Fruit fly (Drosophila melanogaster): ENCODE results near the gene Polr2J.

Polr2J gene

dm6 chr2L:17368503-17368902, 41.7 kb downstream of the Polr2J start (continued):
- TF ChIP-seq ab (GFP tag; optimal IDR thresholded peaks at IDR 0.05) (no peak), Mrtf (GFP tag; IDR thresholded peaks at IDR 0.05) (no peak), Bgb (GFP tag; IDR thresholded peaks at IDR 0.05; ENCODE audit: partially characterized antibody) (peak; percentile 60), CG34422 (GFP tag; IDR thresholded peaks at IDR 0.05) (no peak), HLH4C (GFP tag; IDR thresholded peaks at IDR 0.05; ENCODE audit: partially characterized antibody) (0 out of 3 replicates have a peak, but pooled peaks have one; percentile 23), NC2β (GFP tag; optimal IDR thresholded peaks at IDR 0.05) (no peak), prd (optimal IDR thresholded peaks at IDR 0.05) (no peak), prd (GFP tag; IDR thresholded peaks at IDR 0.05) (no peak), CG30020 (tag; optimal IDR thresholded peaks at IDR 0.05) (no peak), Sry-β (GFP tag; optimal IDR thresholded peaks at IDR 0.05) (no peak), CG18262 (tag; optimal IDR thresholded peaks at IDR 0.05) (no peak), CG12219 (GFP tag; optimal IDR thresholded peaks at IDR 0.05) (no peak), cad (GFP tag; optimal IDR thresholded peaks at IDR 0.05) (peak; percentile 78), sisA (GFP tag; IDR thresholded peaks at IDR 0.05) (no peak), CG13123 (GFP tag; optimal IDR thresholded peaks at IDR 0.05) (no peak), pzg (GFP tag; optimal IDR thresholded peaks at IDR 0.05) (peak; percentile 18), CG10959 (GFP tag; IDR thresholded peaks at IDR 0.05) (no peak), slp2 (GFP tag; optimal IDR thresholded peaks at IDR 0.05) (no peak), kay (GFP tag; optimal IDR thresholded peaks at IDR 0.05) (no peak), jing (GFP tag; optimal IDR thresholded peaks at IDR 0.05) (no peak), wdn (GFP tag; IDR thresholded peaks at IDR 0.05) (no peak), CG11560 (tag; IDR thresholded peaks at IDR 0.05) (no peak), CG12659 (GFP tag; optimal IDR thresholded peaks at IDR 0.05) (peak; percentile 1), Fer1 (GFP tag; optimal IDR thresholded peaks at IDR 0.05) (no peak), NFAT (GFP tag; IDR thresholded peaks at IDR 0.05) (no peak), Kr (GFP tag; optimal IDR thresholded peaks at IDR 0.05) (no peak), Scr (GFP tag; IDR thresholded peaks at IDR 0.05; ENCODE audit: partially characterized antibody) (peak; percentile 53; the same call in 1 of the 2 replicates), wek (GFP tag; optimal IDR thresholded peaks at IDR 0.05) (no peak), her (GFP tag; optimal IDR thresholded peaks at IDR 0.05) (no peak), dpn (GFP tag; optimal IDR thresholded peaks at IDR 0.05) (no peak), CG42726 (GFP tag; IDR thresholded peaks at IDR 0.05; ENCODE audit: partially characterized antibody) (peak; percentile 60), CG1792 (GFP tag; optimal IDR thresholded peaks at IDR 0.05) (no peak), Lpt (GFP tag; optimal IDR thresholded peaks at IDR 0.05) (no peak), ro (GFP tag; IDR thresholded peaks at IDR 0.05) (no peak), bowl (GFP tag; IDR thresholded peaks at IDR 0.05) (no peak), CG7839 (tag; optimal IDR thresholded peaks at IDR 0.05) (no peak), CG6654 (GFP tag; optimal IDR thresholded peaks at IDR 0.05) (peak; percentile 99), Adf1 (GFP tag; IDR thresholded peaks at IDR 0.05) (no peak), knrl (GFP tag; IDR thresholded peaks at IDR 0.05; ENCODE audit: partially characterized antibody) (peak; percentile 33; the same call in 2 of the 3 replicates), dmrt11E (tag; optimal IDR thresholded peaks at IDR 0.05) (no peak), Lim3 (GFP tag; IDR thresholded peaks at IDR 0.05) (no peak), Lhr (GFP tag; optimal IDR thresholded peaks at IDR 0.05) (peak; percentile 10), ken (GFP tag; IDR thresholded peaks at IDR 0.05) (no peak), CG3163 (GFP tag; optimal IDR thresholded peaks at IDR 0.05) (no peak), chinmo (GFP tag; IDR thresholded peaks at IDR 0.05; ENCODE audit: partially characterized antibody) (no peak), CG15479 (GFP tag; optimal IDR thresholded peaks at IDR 0.05) (no peak), sqz (GFP tag; optimal IDR thresholded peaks at IDR 0.05) (no peak), Rx (GFP tag; IDR thresholded peaks at IDR 0.05) (no peak), Hmr (GFP tag; optimal IDR thresholded peaks at IDR 0.05) (no peak), Doc3 (GFP tag; IDR thresholded peaks at IDR 0.05; ENCODE audit: partially characterized antibody) (no peak), CG4424 (GFP tag; optimal IDR thresholded peaks at IDR 0.05) (no peak), CG10147 (GFP tag; optimal IDR thresholded peaks at IDR 0.05) (no peak)
